Fruit fly (Drosophila melanogaster) whole organism, prepupa: ENCODE data around the gene Mo25.

Source experiments
- CG10631 ChIP-seq: fragments of 200-800 bp; sonication (Bioruptor generic); optimal IDR thresholded peaks from 2 replicates; lab custom pipeline; 2016; ENCODE audit warnings: missing biosample characterization, missing genetic modification characterization
- CG10669 ChIP-seq: fragments of 200-800 bp; sonication (Bioruptor generic); optimal IDR thresholded peaks from 3 replicates; lab custom pipeline; 2018; ENCODE audit warnings: missing biosample characterization, mild to moderate bottlenecking, missing genetic modification characterization, moderate library complexity
- CG11294 ChIP-seq: fragments of 200-800 bp; sonication (Bioruptor generic); IDR thresholded peaks from 2 replicates; pipeline ENCODE4 v1.3.6; 2022; ENCODE audit warnings: missing biosample characterization, missing genetic modification characterization
- CG11762 ChIP-seq: fragments of 200-800 bp; sonication (Bioruptor generic); optimal IDR thresholded peaks from 3 replicates; lab custom pipeline; 2016; ENCODE audit warnings: missing biosample characterization, missing genetic modification characterization; ENCODE audit not compliant: insufficient read depth
- CG11902 ChIP-seq: fragments of 200-800 bp; sonication (Bioruptor generic); optimal IDR thresholded peaks from 3 replicates; lab custom pipeline; 2016; ENCODE audit warnings: missing biosample characterization, missing genetic modification characterization
- CG15336 ChIP-seq: fragments of 200-800 bp; sonication (Bioruptor generic); IDR thresholded peaks from 2 replicates; pipeline ENCODE4 v1.3.6; 2022; ENCODE audit warnings: missing biosample characterization, missing genetic modification characterization
- CG16779 ChIP-seq: fragments of 200-800 bp; sonication (Bioruptor generic); optimal IDR thresholded peaks from 3 replicates; lab custom pipeline; 2017; ENCODE audit warnings: missing biosample characterization, mild to moderate bottlenecking, missing genetic modification characterization
- CG32006 ChIP-seq: fragments of 200-800 bp; sonication (Bioruptor generic); optimal IDR thresholded peaks from 3 replicates; lab custom pipeline; 2017; ENCODE audit warnings: missing biosample characterization, mild to moderate bottlenecking, missing genetic modification characterization
- CG34406 ChIP-seq: fragments of 200-800 bp; sonication (Bioruptor generic); optimal IDR thresholded peaks from 3 replicates; lab custom pipeline; 2016; ENCODE audit warnings: missing biosample characterization, missing genetic modification characterization
- CG3919 ChIP-seq: fragments of 200-800 bp; sonication (Bioruptor generic); optimal IDR thresholded peaks from 3 replicates; lab custom pipeline; 2016; ENCODE audit warnings: missing biosample characterization, missing genetic modification characterization
- CG4318 ChIP-seq: fragments of 200-800 bp; sonication (Bioruptor generic); optimal IDR thresholded peaks from 3 replicates; lab custom pipeline; 2017; ENCODE audit warnings: missing biosample characterization, mild to moderate bottlenecking, missing genetic modification characterization
- CG6163 ChIP-seq: fragments of 200-800 bp; sonication (Bioruptor generic); IDR thresholded peaks from 3 replicates; pipeline ENCODE4 v1.3.6; 2022; ENCODE audit warnings: missing biosample characterization, missing genetic modification characterization
- CG6276 ChIP-seq: fragments of 200-800 bp; sonication (Bioruptor generic); optimal IDR thresholded peaks from 2 replicates; lab custom pipeline; 2017; ENCODE audit warnings: missing biosample characterization, mild to moderate bottlenecking, missing genetic modification characterization
- CG6808 ChIP-seq: fragments of 200-800 bp; sonication (Bioruptor generic); optimal IDR thresholded peaks from 3 replicates; lab custom pipeline; 2017; ENCODE audit warnings: missing biosample characterization, missing genetic modification characterization, mild to moderate bottlenecking, moderate library complexity, missing genetic modification reagents
- CG7368 ChIP-seq: fragments of 200-800 bp; sonication (Bioruptor generic); optimal IDR thresholded peaks from 3 replicates; lab custom pipeline; 2016; ENCODE audit warnings: missing biosample characterization, missing genetic modification characterization
- CG8319 ChIP-seq: fragments of 200-800 bp; sonication (Bioruptor generic); optimal IDR thresholded peaks from 3 replicates; lab custom pipeline; 2016; ENCODE audit warnings: missing biosample characterization, missing genetic modification characterization
- CG8632 ChIP-seq: fragments of 200-800 bp; sonication (Bioruptor generic); optimal IDR thresholded peaks from 3 replicates; lab custom pipeline; 2016; ENCODE audit warnings: missing biosample characterization, missing genetic modification characterization
- CG9139 ChIP-seq: fragments of 200-800 bp; sonication (Bioruptor generic); optimal IDR thresholded peaks from 3 replicates; lab custom pipeline; 2017; ENCODE audit warnings: missing biosample characterization, mild to moderate bottlenecking, missing genetic modification characterization
- Eip78C ChIP-seq: fragments of 200-800 bp; sonication (Bioruptor generic); peaks from one replicate; lab custom pipeline; 2016; ENCODE audit warnings: missing biosample characterization, missing genetic modification characterization
- Eip93F ChIP-seq: fragments of 200-800 bp; sonication (Bioruptor generic); optimal IDR thresholded peaks from 2 replicates; lab custom pipeline; 2016; ENCODE audit warnings: missing biosample characterization, mild to moderate bottlenecking, missing genetic modification characterization
- Ets21C ChIP-seq: fragments of 200-800 bp; sonication (Bioruptor generic); optimal IDR thresholded peaks from 3 replicates; lab custom pipeline; 2016; ENCODE audit warnings: missing biosample characterization, missing genetic modification characterization
- Ets96B ChIP-seq: fragments of 200-800 bp; optimal IDR thresholded peaks from 2 replicates; lab custom pipeline; 2019; ENCODE audit warnings: missing biosample characterization, mild to moderate bottlenecking, missing genetic modification characterization, moderate library complexity
- Hr39 ChIP-seq: fragments of 200-800 bp; sonication (Bioruptor generic); optimal IDR thresholded peaks from 2 replicates; lab custom pipeline; 2016; ENCODE audit warnings: missing biosample characterization, missing genetic modification characterization
- Hr4 ChIP-seq: fragments of 200-800 bp; sonication (Bioruptor generic); optimal IDR thresholded peaks from 3 replicates; lab custom pipeline; 2016; ENCODE audit warnings: missing biosample characterization, missing genetic modification characterization
- Met ChIP-seq: fragments of 200-800 bp; sonication (Bioruptor generic); optimal IDR thresholded peaks from 3 replicates; lab custom pipeline; 2016; ENCODE audit warnings: missing biosample characterization, missing genetic modification characterization
- OdsH ChIP-seq: fragments of 200-800 bp; sonication (Bioruptor generic); optimal IDR thresholded peaks from 3 replicates; lab custom pipeline; 2016; ENCODE audit warnings: missing biosample characterization, missing genetic modification characterization
- Smox ChIP-seq: fragments of 200-800 bp; sonication (Bioruptor generic); optimal IDR thresholded peaks from 3 replicates; lab custom pipeline; 2016; ENCODE audit warnings: missing biosample characterization, missing genetic modification characterization
- Sox102F ChIP-seq: fragments of 200-800 bp; sonication (Bioruptor generic); optimal IDR thresholded peaks from 2 replicates; lab custom pipeline; 2016; ENCODE audit warnings: missing biosample characterization, mild to moderate bottlenecking, missing genetic modification characterization
- Sox14 ChIP-seq: fragments of 200-800 bp; sonication (Bioruptor generic); optimal IDR thresholded peaks from 3 replicates; lab custom pipeline; 2016; ENCODE audit warnings: missing biosample characterization, missing genetic modification characterization
- achi ChIP-seq: fragments of 200-800 bp; sonication (Bioruptor generic); optimal IDR thresholded peaks from 3 replicates; lab custom pipeline; 2016; ENCODE audit warnings: missing biosample characterization, missing genetic modification characterization
- acj6 ChIP-seq: fragments of 200-800 bp; sonication (Bioruptor generic); optimal IDR thresholded peaks from 3 replicates; lab custom pipeline; 2016; ENCODE audit warnings: missing biosample characterization, missing genetic modification characterization
- cyc ChIP-seq: fragments of 200-800 bp; sonication (Bioruptor generic); optimal IDR thresholded peaks from 3 replicates; lab custom pipeline; 2016; ENCODE audit warnings: missing biosample characterization, missing genetic modification characterization
- dac ChIP-seq: fragments of 200-800 bp; sonication (Bioruptor generic); optimal IDR thresholded peaks from 2 replicates; lab custom pipeline; 2017; ENCODE audit warnings: missing biosample characterization, mild to moderate bottlenecking, missing genetic modification characterization
- dsx ChIP-seq: fragments of 200-800 bp; optimal IDR thresholded peaks from 3 replicates; lab custom pipeline; 2019; ENCODE audit warnings: missing biosample characterization, mild to moderate bottlenecking, missing genetic modification characterization, moderate library complexity; ENCODE audit not compliant: poor library complexity, severe bottlenecking
- fd59A ChIP-seq: fragments of 200-800 bp; sonication (Bioruptor generic); optimal IDR thresholded peaks from 2 replicates; lab custom pipeline; 2017; ENCODE audit warnings: missing biosample characterization, mild to moderate bottlenecking, missing genetic modification characterization, missing genetic modification reagents
- fd85E ChIP-seq: fragments of 200-800 bp; sonication (Bioruptor generic); optimal IDR thresholded peaks from 3 replicates; lab custom pipeline; 2016; ENCODE audit warnings: missing biosample characterization, missing genetic modification characterization
- pdm3 ChIP-seq: fragments of 200-800 bp; sonication (Bioruptor generic); optimal IDR thresholded peaks from 3 replicates; lab custom pipeline; 2016; ENCODE audit warnings: missing biosample characterization, missing genetic modification characterization
- salr ChIP-seq, 2 experiments: fragments of 200-800 bp; sonication (Bioruptor generic); optimal IDR thresholded peaks; 3 replicates each; lab custom pipeline; 2016 to 2018; ENCODE audit warnings: missing biosample characterization in 2 of 2, missing genetic modification characterization in 2 of 2, mild to moderate bottlenecking in 1 of 2
- spab ChIP-seq: fragments of 200-800 bp; sonication (Bioruptor generic); optimal IDR thresholded peaks from 2 replicates; lab custom pipeline; 2017; ENCODE audit warnings: missing biosample characterization, mild to moderate bottlenecking, missing genetic modification characterization, missing genetic modification reagents
- ss ChIP-seq, 2 experiments: fragments of 200-800 bp; sonication (Bioruptor generic); optimal IDR thresholded peaks; 2 replicates in 1 of 2; 3 replicates in 1 of 2; lab custom pipeline; 2017 to 2018; ENCODE audit warnings: mild to moderate bottlenecking in 2 of 2, missing biosample characterization in 2 of 2, missing genetic modification characterization in 2 of 2, moderate library complexity in 1 of 2
- svp ChIP-seq: fragments of 200-800 bp; sonication (Bioruptor generic); peaks from one replicate; lab custom pipeline; 2016; ENCODE audit warnings: missing biosample characterization, missing genetic modification characterization
- topi ChIP-seq: fragments of 200-800 bp; sonication (Bioruptor generic); optimal IDR thresholded peaks from 3 replicates; lab custom pipeline; 2016; ENCODE audit warnings: missing biosample characterization, missing genetic modification characterization
- vri ChIP-seq: fragments of 200-800 bp; sonication (Bioruptor generic); optimal IDR thresholded peaks from 3 replicates; lab custom pipeline; 2016; ENCODE audit warnings: missing biosample characterization, mild to moderate bottlenecking, missing genetic modification characterization

Gene Mo25

DNA sequence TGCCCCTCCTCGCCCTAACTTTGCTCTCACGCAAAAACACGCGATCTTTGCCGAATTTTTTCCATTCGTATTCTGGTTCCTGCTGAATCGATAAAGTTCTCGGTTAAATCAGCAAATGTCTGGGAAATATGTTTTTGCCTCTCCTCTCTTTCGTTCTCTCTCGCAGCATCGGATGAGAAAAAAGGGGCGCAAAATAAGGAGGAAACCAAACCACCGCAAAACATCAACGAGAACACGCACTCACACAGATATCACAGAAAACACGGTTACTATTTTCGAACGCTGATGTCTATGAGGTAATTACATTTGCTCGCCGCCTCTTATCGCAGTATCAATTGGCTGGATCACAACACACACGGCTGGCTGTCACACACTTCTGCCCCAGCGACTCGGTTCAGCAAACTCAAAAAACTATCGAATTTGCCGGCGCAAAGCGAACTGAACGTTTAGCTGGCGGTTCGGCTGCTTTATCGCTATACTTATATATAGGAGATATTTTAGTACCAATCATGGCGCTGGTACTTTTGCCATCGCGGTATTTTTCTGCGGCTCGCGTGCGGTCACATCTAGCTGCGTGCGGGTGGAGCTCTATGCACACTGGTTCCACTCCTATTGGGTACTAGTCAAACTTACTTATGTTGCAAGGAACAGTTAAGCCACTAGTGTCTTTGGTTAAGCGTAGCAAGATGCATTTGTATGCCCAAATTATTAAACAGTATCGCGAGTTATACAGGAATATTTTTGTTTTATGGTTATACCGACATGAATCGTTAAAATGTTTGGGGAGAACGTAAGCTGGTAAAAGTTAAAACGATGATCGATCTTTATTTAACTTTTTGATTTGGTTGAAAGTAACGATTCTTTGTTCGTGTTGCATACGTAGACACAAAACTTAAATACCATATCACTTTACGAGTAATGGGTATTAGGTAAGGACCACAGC, 46.2 kb upstream of the Mo25 start, which contains the start of gene Baldspot (continued):
- TF ChIP-seq topi (GFP tag; lab: Kevin White, UChicago) (peak; percentile 86), ss (GFP tag; optimal IDR thresholded peaks at IDR 0.05; lab: Kevin White, UChicago) (peak; percentile 69 to 84), pdm3 (GFP tag; lab: Kevin White, UChicago) (peak; percentile 64), Eip78C (GFP tag; lab: Kevin White, UChicago) (peak; percentile 96), salr (GFP tag; optimal IDR thresholded peaks at IDR 0.05; lab: Kevin White, UChicago) (peak in 1 of 2 experiments; percentile 1), CG11762 (GFP tag; lab: Kevin White, UChicago) (peak; percentile 68), CG11902 (GFP tag; lab: Kevin White, UChicago) (peak; percentile 20), fd59A (GFP tag; lab: Kevin White, UChicago) (peak; percentile 21), CG16779 (tag; lab: Kevin White, UChicago) (peak; percentile 66), dsx (peak; percentile 38), CG7368 (GFP tag; lab: Kevin White, UChicago) (peak; percentile 79), Ets96B (tag; lab: Kevin White, UChicago) (peak; percentile 86), CG15336 (GFP tag; lab: Robert Waterston, UW) (peak; percentile 52), Eip93F (GFP tag; lab: Kevin White, UChicago) (peak; percentile 27), OdsH (peak; percentile 51), CG6276 (peak; percentile 87), spab (GFP tag; lab: Kevin White, UChicago) (peak; percentile 81), svp (peak; percentile 84), CG4318 (GFP tag; lab: Kevin White, UChicago) (peak; percentile 52), CG34406 (GFP tag; lab: Kevin White, UChicago) (peak; percentile 15), fd85E (GFP tag; lab: Kevin White, UChicago) (peak; percentile 56), CG11294 (GFP tag; lab: Robert Waterston, UW) (peak; percentile 11; the same call in 1 of the 2 replicates), acj6 (GFP tag; lab: Kevin White, UChicago) (peak; percentile 36)

dm6 chr3L:16659959-16660870, 44.9 kb upstream of the Mo25 start:
- TF ChIP-seq CG10669 (peak; percentile 98), cyc (GFP tag; lab: Kevin White, UChicago) (peak; percentile 96), CG6163 (GFP tag; lab: Robert Waterston, UW) (peak; percentile 93), CG11902 (GFP tag; lab: Kevin White, UChicago) (peak; percentile 95), CG34406 (GFP tag; lab: Kevin White, UChicago) (peak; percentile 97), Met (GFP tag; lab: Kevin White, UChicago) (peak; percentile 95), Eip78C (GFP tag; lab: Kevin White, UChicago) (peak; percentile 99), Sox102F (peak; percentile 92), CG3919 (GFP tag; lab: Kevin White, UChicago) (peak; percentile 98), CG6276 (peak; percentile 98), Sox14 (GFP tag; lab: Kevin White, UChicago) (peak; percentile 94), Smox (peak; percentile 92), pdm3 (GFP tag; lab: Kevin White, UChicago) (peak; percentile 97), Hr4 (GFP tag; lab: Kevin White, UChicago) (peak; percentile 97), CG6808 (GFP tag; lab: Kevin White, UChicago) (peak; percentile 96), salr (GFP tag; optimal IDR thresholded peaks at IDR 0.05; lab: Kevin White, UChicago) (peak; percentile 88 to 98), topi (GFP tag; lab: Kevin White, UChicago) (peak; percentile 97), svp (peak; percentile 96), CG10631 (GFP tag; lab: Kevin White, UChicago) (peak; percentile 97), fd85E (GFP tag; lab: Kevin White, UChicago) (peak; percentile 71), dsx (peak; percentile 90), CG8319 (GFP tag; lab: Kevin White, UChicago) (peak; percentile 93), CG11294 (GFP tag; lab: Robert Waterston, UW) (peak; percentile 91), Hr39 (peak; percentile 93), dac (GFP tag; lab: Kevin White, UChicago) (peak; percentile 96), CG8632 (GFP tag; lab: Kevin White, UChicago) (peak; percentile 96), acj6 (GFP tag; lab: Kevin White, UChicago) (peak; percentile 97), CG32006 (GFP tag; lab: Kevin White, UChicago) (peak; percentile 99), Ets21C (peak; percentile 92), vri (peak; percentile 56), achi (GFP tag; lab: Kevin White, UChicago) (peak; percentile 97), CG9139 (GFP tag; lab: Kevin White, UChicago) (peak; percentile 93)
